Worm (Caenorhabditis elegans) whole organism, young adult: Measurements from ENCODE around the gene nhr-120.

Experiments used
- B0019.2 ChIP-seq: fragments of 200-800 bp; sonication (Bioruptor generic); conservative IDR thresholded peaks from 2 replicates; pipeline ENCODE4 v1.3.6; 2022; ENCODE audit warnings: missing genetic modification reagents, missing genetic modification characterization, missing compliant biosample characterization
- B0336.3 ChIP-seq: fragments of 200-800 bp; sonication (Bioruptor generic); IDR thresholded peaks from 2 replicates; pipeline ENCODE4 v1.3.6; 2022; ENCODE audit warnings: missing genetic modification characterization, missing compliant biosample characterization
- F33H1.4 ChIP-seq: fragments of 200-800 bp; sonication (Bioruptor generic); IDR thresholded peaks from 2 replicates; pipeline ENCODE4 v1.3.6; 2022; ENCODE audit warnings: missing genetic modification reagents, missing genetic modification characterization, missing compliant biosample characterization
- F39B2.1 ChIP-seq: fragments of 200-800 bp; sonication (Bioruptor generic); IDR thresholded peaks from 2 replicates; pipeline ENCODE4 v1.3.6; 2022; ENCODE audit warnings: missing genetic modification reagents, missing genetic modification characterization, missing compliant biosample characterization
- Y53F4B.3 ChIP-seq: fragments of 200-800 bp; sonication (Bioruptor generic); IDR thresholded peaks from 2 replicates; pipeline ENCODE4 v1.3.6; 2022; ENCODE audit warnings: missing genetic modification reagents, missing genetic modification characterization, missing compliant biosample characterization
- Y56A3A.18 ChIP-seq: fragments of 200-800 bp; sonication (Bioruptor generic); IDR thresholded peaks from 2 replicates; pipeline ENCODE4 v1.3.6; 2022; ENCODE audit warnings: missing genetic modification reagents, missing genetic modification characterization, missing compliant biosample characterization
- akir-1 ChIP-seq: fragments of 200-800 bp; sonication (Bioruptor generic); optimal IDR thresholded peaks from 2 replicates; lab custom pipeline; 2018; ENCODE audit warnings: mild to moderate bottlenecking, missing genetic modification characterization, moderate library complexity, missing compliant biosample characterization
- atf-7 ChIP-seq: sonication (generic microtip); optimal IDR thresholded peaks from 2 replicates; lab custom pipeline; 2017; ENCODE audit warnings: mild to moderate bottlenecking, missing genetic modification characterization, missing compliant biosample characterization
- cebp-1 ChIP-seq, 2 experiments: fragments of 200-800 bp in 1 of 2; sonication (Bioruptor generic) in 1 of 2; sonication (generic microtip) in 1 of 2; IDR thresholded peaks in 1 of 2; optimal IDR thresholded peaks in 1 of 2; 2 replicates each; pipeline versions ENCODE4 v1.3.6 to Lab custom; 2017 to 2022; ENCODE audit warnings: missing compliant biosample characterization in 2 of 2, missing genetic modification characterization in 2 of 2, mild to moderate bottlenecking in 1 of 2, missing genetic modification reagents in 1 of 2, moderate library complexity in 1 of 2
- ceh-79 ChIP-seq: sonication (generic microtip); optimal IDR thresholded peaks from 2 replicates; lab custom pipeline; 2017; ENCODE audit warnings: mild to moderate bottlenecking, missing genetic modification characterization, missing compliant biosample characterization
- die-1 ChIP-seq: sonication (generic microtip); optimal IDR thresholded peaks from 2 replicates; lab custom pipeline; 2016; ENCODE audit warnings: missing genotype, mild to moderate bottlenecking, missing genetic modification characterization, missing compliant biosample characterization
- dox-1 ChIP-seq: fragments of 200-800 bp; sonication (Bioruptor generic); IDR thresholded peaks from 2 replicates; pipeline ENCODE4 v1.3.6; 2022; ENCODE audit warnings: missing genetic modification reagents, missing genetic modification characterization, missing compliant biosample characterization
- dpl-1 ChIP-seq: fragments of 150-350 bp; optimal IDR thresholded peaks from 2 replicates; lab custom pipeline; 2014; ENCODE audit warnings: missing biosample characterization, missing genetic modification reagents, missing genetic modification characterization
- egl-18 ChIP-seq: fragments of 200-800 bp; sonication (Bioruptor generic); IDR thresholded peaks from 2 replicates; pipeline ENCODE4 v1.3.6; 2022; ENCODE audit warnings: missing genetic modification reagents, missing genetic modification characterization, missing compliant biosample characterization
- hlh-26 ChIP-seq: fragments of 200-800 bp; sonication (Bioruptor generic); conservative IDR thresholded peaks from 2 replicates; pipeline ENCODE4 v1.3.6; 2022; ENCODE audit warnings: missing genetic modification reagents, missing genetic modification characterization, missing compliant biosample characterization
- hrde-1 ChIP-seq: sonication (generic microtip); optimal IDR thresholded peaks from 2 replicates; lab custom pipeline; 2016; ENCODE audit warnings: missing genetic modification characterization, mild to moderate bottlenecking, missing compliant biosample characterization, moderate library complexity, missing genotype, missing genetic modification reagents, borderline replicate concordance
- hsf-1 ChIP-seq: fragments of 200-800 bp; sonication (Bioruptor generic); IDR thresholded peaks from 2 replicates; pipeline ENCODE4 v1.3.6; 2022; ENCODE audit warnings: missing genetic modification reagents, missing genetic modification characterization, missing compliant biosample characterization
- let-607 ChIP-seq, 2 experiments: fragments of 200-800 bp in 1 of 2; sonication (Bioruptor generic) in 1 of 2; sonication (generic microtip) in 1 of 2; optimal IDR thresholded peaks; 2 replicates each; lab custom pipeline; 2016 to 2018; ENCODE audit warnings: mild to moderate bottlenecking in 2 of 2, missing compliant biosample characterization in 2 of 2, missing genetic modification characterization in 2 of 2, moderate library complexity in 2 of 2, missing genotype in 1 of 2
- lin-26 ChIP-seq: fragments of 200-800 bp; sonication (Bioruptor generic); IDR thresholded peaks from 2 replicates; pipeline ENCODE4 v1.3.6; 2022; ENCODE audit warnings: missing genetic modification reagents, missing genetic modification characterization, missing compliant biosample characterization
- lin-35 ChIP-seq, 3 experiments: fragments of 150-350 bp in 2 of 3; sonication (generic microtip) in 1 of 3; optimal IDR thresholded peaks; 2 replicates each; lab custom pipeline; 2014 to 2018; ENCODE audit warnings: missing biosample characterization in 3 of 3, missing genetic modification characterization in 3 of 3, missing genetic modification reagents in 3 of 3
- lin-54 ChIP-seq: fragments of 200-800 bp; sonication (Bioruptor generic); optimal IDR thresholded peaks from 2 replicates; lab custom pipeline; 2018; ENCODE audit warnings: mild to moderate bottlenecking, missing genetic modification characterization, missing compliant biosample characterization
- madf-10 ChIP-seq: sonication (generic microtip); optimal IDR thresholded peaks from 2 replicates; lab custom pipeline; 2016; ENCODE audit warnings: mild to moderate bottlenecking, missing genetic modification characterization, missing compliant biosample characterization
- mcd-1 ChIP-seq: fragments of 200-800 bp; sonication (Bioruptor generic); IDR thresholded peaks from 2 replicates; pipeline ENCODE4 v1.3.6; 2022; ENCODE audit warnings: missing genetic modification reagents, missing genetic modification characterization, missing compliant biosample characterization
- nfyb-1 ChIP-seq: fragments of 200-800 bp; sonication (Bioruptor generic); IDR thresholded peaks from 2 replicates; pipeline ENCODE4 v1.3.6; 2022; ENCODE audit warnings: missing genetic modification reagents, missing genetic modification characterization, missing compliant biosample characterization
- nhr-120 ChIP-seq: fragments of 200-800 bp; sonication (Bioruptor generic); IDR thresholded peaks from 2 replicates; pipeline ENCODE4 v1.3.6; 2022; ENCODE audit warnings: missing genetic modification characterization, missing compliant biosample characterization
- nhr-80 ChIP-seq: sonication (generic microtip); optimal IDR thresholded peaks from 2 replicates; lab custom pipeline; 2016; ENCODE audit warnings: missing genetic modification characterization, missing compliant biosample characterization
- pbrm-1 ChIP-seq: fragments of 200-800 bp; sonication (Bioruptor generic); IDR thresholded peaks from 2 replicates; pipeline ENCODE4 v1.3.6; 2022; ENCODE audit warnings: missing genetic modification reagents, missing genetic modification characterization, missing compliant biosample characterization
- rpc-1 ChIP-seq, 2 experiments: fragments of 150-350 bp in 1 of 2; sonication (generic microtip) in 1 of 2; optimal IDR thresholded peaks; 2 replicates each; lab custom pipeline; 2014 to 2018; ENCODE audit warnings: missing biosample characterization in 1 of 2, missing genetic modification characterization in 1 of 2, missing genetic modification reagents in 1 of 2, missing genotype in 1 of 2
- sdz-38 ChIP-seq: sonication (generic microtip); optimal IDR thresholded peaks from 2 replicates; lab custom pipeline; 2016; ENCODE audit warnings: missing genotype, missing genetic modification characterization, missing compliant biosample characterization
- sea-2 ChIP-seq: fragments of 200-800 bp; sonication (Bioruptor generic); IDR thresholded peaks from 2 replicates; pipeline ENCODE4 v1.3.6; 2022; ENCODE audit warnings: missing genetic modification characterization, missing compliant biosample characterization
- snpc-1.1 ChIP-seq: sonication (generic microtip); optimal IDR thresholded peaks from 2 replicates; lab custom pipeline; 2017; ENCODE audit warnings: missing genetic modification characterization, mild to moderate bottlenecking, missing compliant biosample characterization, antibody characterized with exemption, moderate library complexity, missing genotype, missing genetic modification reagents; ENCODE audit not compliant: insufficient read depth
- snpc-4 ChIP-seq, 5 experiments: fragments of 150-350 bp in 1 of 5; sonication (generic microtip) in 4 of 5; optimal IDR thresholded peaks; 2 replicates each; lab custom pipeline; 2014 to 2018; ENCODE audit warnings: missing genetic modification characterization in 5 of 5, missing biosample characterization in 3 of 5, antibody characterized with exemption in 2 of 5, mild to moderate bottlenecking in 2 of 5, missing compliant biosample characterization in 2 of 5, missing genotype in 2 of 5, moderate library complexity in 2 of 5, missing genetic modification reagents in 1 of 5
- tlf-1 ChIP-seq: fragments of 200-800 bp; sonication (Bioruptor generic); optimal IDR thresholded peaks from 2 replicates; lab custom pipeline; 2018; ENCODE audit warnings: mild to moderate bottlenecking, missing genetic modification characterization, missing compliant biosample characterization
- xnd-1 ChIP-seq: sonication (generic microtip); optimal IDR thresholded peaks from 2 replicates; lab custom pipeline; 2016; ENCODE audit warnings: missing genotype, missing genetic modification reagents, missing genetic modification characterization, missing compliant biosample characterization
- ztf-28 ChIP-seq: fragments of 200-800 bp; sonication (Bioruptor generic); IDR thresholded peaks from 2 replicates; pipeline ENCODE4 v1.3.6; 2022; ENCODE audit warnings: missing genetic modification reagents, missing genetic modification characterization, missing compliant biosample characterization

nhr-120 gene

ce11 chrX:6656770-6657169, 16.4 kb upstream of the nhr-120 start:
- TF ChIP-seq tlf-1 (GFP tag; lab: Kevin White, UChicago): no peak
- no peak for TF ChIP-seq F33H1.4 (GFP tag; lab: Robert Waterston, UW)
- peak; percentile 38 for TF ChIP-seq nhr-80
- no peak for TF ChIP-seq B0336.3 (GFP tag; lab: Robert Waterston, UW)
- TF ChIP-seq egl-18: no peak
- no peak for TF ChIP-seq hsf-1 (GFP tag; lab: Robert Waterston, UW)
- TF ChIP-seq lin-35 (GFP tag; optimal IDR thresholded peaks at IDR 0.05; lab: Kevin White, UChicago): no peak
- no peak for TF ChIP-seq xnd-1 (tag; lab: Kevin White, UChicago)
- TF ChIP-seq nhr-120 (GFP tag; lab: Robert Waterston, UW): 0 out of 2 replicates have a peak, but pooled peaks have one; percentile 57
- TF ChIP-seq madf-10: no peak

- TF ChIP-seq ceh-79 (tag; lab: Kevin White, UChicago): no peak
- no peak for TF ChIP-seq rpc-1 (optimal IDR thresholded peaks at IDR 0.05; lab: Kevin White, UChicago)
- TF ChIP-seq rpc-1 (tag; optimal IDR thresholded peaks at IDR 0.05; lab: Kevin White, UChicago): no peak
- TF ChIP-seq ztf-28: no peak
- no peak for TF ChIP-seq let-607 (tag; optimal IDR thresholded peaks at IDR 0.05; lab: Kevin White, UChicago)
- no peak for TF ChIP-seq akir-1
- TF ChIP-seq atf-7: no peak
- no peak for TF ChIP-seq hsf-1 (GFP tag; lab: Robert Waterston, UW)
- no peak for TF ChIP-seq pbrm-1 (GFP tag; lab: Robert Waterston, UW)
- TF ChIP-seq sdz-38 (tag; lab: Kevin White, UChicago): no peak
- TF ChIP-seq sea-2 (GFP tag; lab: Robert Waterston, UW): no peak
- no peak for TF ChIP-seq hrde-1 (tag; lab: Kevin White, UChicago)
- TF ChIP-seq hlh-26 (GFP tag; lab: Robert Waterston, UW): no peak
- TF ChIP-seq F33H1.4 (GFP tag; lab: Robert Waterston, UW): no peak
- TF ChIP-seq snpc-4 (GFP tag; optimal IDR thresholded peaks at IDR 0.05; lab: Kevin White, UChicago): no peak
- TF ChIP-seq snpc-4 (tag; optimal IDR thresholded peaks at IDR 0.05; lab: Kevin White, UChicago): no peak
- no peak for TF ChIP-seq F39B2.1 (GFP tag; lab: Robert Waterston, UW)
These were observed 15.8 kb upstream of the nhr-120 start for ce11 chrX:6656251-6656650.

- no peak for TF ChIP-seq mcd-1 (GFP tag; lab: Robert Waterston, UW)
- TF ChIP-seq nhr-80: peak; percentile 47
These were observed 14.7 kb upstream of the nhr-120 start, which contains the start of gene nhr-173 for ce11 chrX:6655163-6655562. TSS of gene nhr-173 (plus strand) at chrX:6655528.

- TF ChIP-seq Y53F4B.3 (GFP tag; lab: Robert Waterston, UW): no peak
- peak; percentile 50 for TF ChIP-seq nhr-80
These were observed 13.7 kb upstream of the nhr-120 start for ce11 chrX:6654139-6654538.

- no peak for TF ChIP-seq akir-1
- peak; percentile 92 for TF ChIP-seq nhr-80
- no peak for TF ChIP-seq lin-54 (GFP tag; lab: Kevin White, UChicago)
- TF ChIP-seq dpl-1 (GFP tag; lab: Kevin White, UChicago): no peak
- no peak for TF ChIP-seq nhr-120 (GFP tag; lab: Robert Waterston, UW)
- TF ChIP-seq pbrm-1 (GFP tag; lab: Robert Waterston, UW): no peak
- TF ChIP-seq Y56A3A.18 (GFP tag; lab: Robert Waterston, UW): no peak
- TF ChIP-seq cebp-1 (GFP tag; IDR thresholded peaks at IDR 0.05; lab: Robert Waterston, UW): no peak
- TF ChIP-seq cebp-1 (tag; optimal IDR thresholded peaks at IDR 0.05; lab: Kevin White, UChicago): peak; percentile 12
- TF ChIP-seq B0019.2 (GFP tag; lab: Robert Waterston, UW): no peak
- no peak for TF ChIP-seq ceh-79 (tag; lab: Kevin White, UChicago)
- TF ChIP-seq hrde-1 (tag; lab: Kevin White, UChicago): no peak
- 0 out of 2 replicates have a peak, but pooled peaks have one; percentile 63 for TF ChIP-seq dox-1
- TF ChIP-seq lin-26 (GFP tag; lab: Robert Waterston, UW): no peak
- TF ChIP-seq die-1 (tag; lab: Kevin White, UChicago): no peak
- TF ChIP-seq snpc-1.1 (tag; lab: Kevin White, UChicago): no peak
- TF ChIP-seq nfyb-1 (GFP tag; lab: Robert Waterston, UW): no peak
These were observed 12.8 kb upstream of the nhr-120 start for ce11 chrX:6653173-6653572.
